Fruit fly (Drosophila melanogaster) whole organism, prepupa: Measurements from ENCODE around the gene bun.

ENCODE experiments used
- CG11294 ChIP-seq: fragments of 200-800 bp; sonication (Bioruptor generic); IDR thresholded peaks from 2 replicates; pipeline ENCODE4 v1.3.6; 2022; ENCODE audit warnings: missing biosample characterization, missing genetic modification characterization
- CG6276 ChIP-seq: fragments of 200-800 bp; sonication (Bioruptor generic); optimal IDR thresholded peaks from 2 replicates; lab custom pipeline; 2017; ENCODE audit warnings: missing biosample characterization, mild to moderate bottlenecking, missing genetic modification characterization
- CG8119 ChIP-seq: fragments of 200-800 bp; sonication (Bioruptor generic); IDR thresholded peaks from 3 replicates; pipeline ENCODE4 v1.3.6; 2022; ENCODE audit warnings: missing biosample characterization, missing genetic modification characterization
- CG8632 ChIP-seq: fragments of 200-800 bp; sonication (Bioruptor generic); optimal IDR thresholded peaks from 3 replicates; lab custom pipeline; 2016; ENCODE audit warnings: missing biosample characterization, missing genetic modification characterization
- Sox14 ChIP-seq: fragments of 200-800 bp; sonication (Bioruptor generic); optimal IDR thresholded peaks from 3 replicates; lab custom pipeline; 2016; ENCODE audit warnings: missing biosample characterization, missing genetic modification characterization
- svp ChIP-seq: fragments of 200-800 bp; sonication (Bioruptor generic); peaks from one replicate; lab custom pipeline; 2016; ENCODE audit warnings: missing biosample characterization, missing genetic modification characterization

DNA sequence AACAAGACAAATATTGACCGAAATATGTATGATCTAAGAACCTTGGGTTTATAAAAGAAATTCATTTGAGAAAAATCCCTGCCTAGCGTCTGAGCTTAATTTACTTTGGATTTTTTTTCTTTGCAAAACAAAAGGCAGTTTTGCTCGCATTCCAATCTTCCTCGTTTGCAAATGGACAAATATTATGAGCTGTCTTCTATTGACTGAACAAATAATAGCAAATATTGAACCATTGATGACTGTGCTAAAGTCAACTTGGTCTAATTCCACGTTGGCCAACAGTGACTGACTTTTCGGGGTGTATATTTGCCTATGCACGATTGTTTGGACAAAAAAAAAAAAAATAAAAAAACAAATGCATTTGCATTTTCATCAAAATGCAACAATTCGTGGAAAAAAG is 37.0 kb downstream of the bun start:
- TF ChIP-seq CG11294 (no peak), Sox14 (GFP tag; lab: Kevin White, UChicago) (no peak), svp (GFP tag; lab: Kevin White, UChicago) (no peak), CG6276 (no peak), CG8119 (GFP tag; lab: Robert Waterston, UW) (no peak), CG8632 (GFP tag; lab: Kevin White, UChicago) (no peak)
